Worm (Caenorhabditis elegans) whole organism, midembryonic: ENCODE data around the gene sas-7.

ENCODE experiments used
- T22C8.4 ChIP-seq: fragments of 200-800 bp; sonication (Bioruptor generic); IDR thresholded peaks from 2 replicates; pipeline ENCODE4 v1.3.6; 2022; ENCODE audit warnings: missing genetic modification characterization, missing compliant biosample characterization
- cog-1 ChIP-seq: sonication (generic microtip); optimal IDR thresholded peaks from 2 replicates; lab custom pipeline; 2016; ENCODE audit warnings: missing genetic modification characterization, missing compliant biosample characterization
- ref-1 ChIP-seq: fragments of 200-800 bp; sonication (Bioruptor generic); conservative IDR thresholded peaks from 2 replicates; pipeline ENCODE4 v1.3.6; 2022; ENCODE audit warnings: missing genetic modification reagents, missing genetic modification characterization, missing compliant biosample characterization
- ztf-23 ChIP-seq: fragments of 200-800 bp; sonication (Bioruptor generic); IDR thresholded peaks from 2 replicates; pipeline ENCODE4 v1.3.6; 2022; ENCODE audit warnings: missing genetic modification reagents, missing genetic modification characterization, missing compliant biosample characterization
- ztf-29 ChIP-seq: fragments of 200-800 bp; sonication (Bioruptor generic); IDR thresholded peaks from 2 replicates; pipeline ENCODE4 v1.3.6; 2022; ENCODE audit warnings: missing genetic modification reagents, missing genetic modification characterization, missing compliant biosample characterization

DNA sequence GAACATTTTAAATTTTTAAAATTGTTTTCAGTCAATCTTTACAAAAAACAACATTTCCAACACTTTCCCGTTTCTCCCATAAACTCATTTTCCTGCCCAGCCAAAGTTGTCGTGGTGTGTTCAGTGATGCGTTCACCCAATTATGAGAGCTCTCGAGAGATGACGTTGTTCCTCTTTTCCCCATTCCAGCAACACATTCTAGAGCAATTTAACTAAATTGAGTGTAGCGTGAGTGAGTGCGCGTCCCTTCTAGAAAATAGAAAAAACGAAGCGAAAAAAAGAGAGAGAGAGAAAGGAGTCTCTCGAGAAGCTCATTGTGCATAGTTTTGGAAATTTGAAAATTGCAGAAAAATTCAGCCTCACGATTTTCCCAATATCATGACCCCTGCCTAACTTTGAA, 37.9 kb downstream of the sas-7 start:
- TF ChIP-seq ztf-29 (GFP tag; lab: Robert Waterston, UW) (no peak), ref-1 (GFP tag; lab: Robert Waterston, UW) (no peak), T22C8.4 (GFP tag; lab: Robert Waterston, UW) (no peak), cog-1 (tag; lab: Kevin White, UChicago) (no peak), ztf-23 (GFP tag; lab: Robert Waterston, UW) (no peak)
